Fruit fly (Drosophila melanogaster) whole organism, embryonic: ENCODE measurements around the gene CG14174.

Source experiments
- BEAF-32 ChIP-seq: fragments of 200-800 bp; sonication (Bioruptor generic); optimal IDR thresholded peaks from 3 replicates; lab custom pipeline; 2017; ENCODE audit warnings: missing biosample characterization, missing genetic modification characterization, mild to moderate bottlenecking, moderate library complexity, missing genetic modification reagents
- CG10431 ChIP-seq: fragments of 200-800 bp; sonication (Bioruptor generic); optimal IDR thresholded peaks from 3 replicates; lab custom pipeline; 2018; ENCODE audit warnings: missing biosample characterization, mild to moderate bottlenecking, missing genetic modification characterization
- CG12236 ChIP-seq: fragments of 200-800 bp; sonication (Bioruptor generic); optimal IDR thresholded peaks from 2 replicates; lab custom pipeline; 2016; ENCODE audit warnings: missing biosample characterization, missing genetic modification characterization
- CG12299 ChIP-seq: fragments of 200-800 bp; sonication (Bioruptor generic); optimal IDR thresholded peaks from 2 replicates; lab custom pipeline; 2018; ENCODE audit warnings: missing biosample characterization, mild to moderate bottlenecking, missing genetic modification characterization
- CG13424 ChIP-seq: fragments of 200-800 bp; sonication (Bioruptor generic); optimal IDR thresholded peaks from 2 replicates; lab custom pipeline; 2019; ENCODE audit warnings: missing biosample characterization, mild to moderate bottlenecking, missing genetic modification characterization, moderate library complexity
- CG14667 ChIP-seq: fragments of 200-800 bp; sonication (Bioruptor generic); IDR thresholded peaks from 2 replicates; pipeline ENCODE4 v1.3.6; 2022; ENCODE audit warnings: missing biosample characterization, missing genetic modification characterization
- CG15601 ChIP-seq: fragments of 200-800 bp; sonication (Bioruptor generic); optimal IDR thresholded peaks from 3 replicates; lab custom pipeline; 2019; ENCODE audit warnings: missing biosample characterization, mild to moderate bottlenecking, missing genetic modification characterization, moderate library complexity
- CG16863 ChIP-seq: fragments of 200-800 bp; sonication (Bioruptor generic); optimal IDR thresholded peaks from 3 replicates; lab custom pipeline; 2016; ENCODE audit warnings: missing biosample characterization, missing genetic modification characterization
- CG17359 ChIP-seq: fragments of 200-800 bp; sonication (Bioruptor generic); optimal IDR thresholded peaks from 3 replicates; lab custom pipeline; 2018; ENCODE audit warnings: missing biosample characterization, mild to moderate bottlenecking, missing genetic modification characterization, moderate library complexity
- CG17361 ChIP-seq: fragments of 200-800 bp; sonication (Bioruptor generic); IDR thresholded peaks from 3 replicates; pipeline ENCODE4 v1.3.6; 2022; ENCODE audit warnings: missing biosample characterization, missing genetic modification characterization
- CG17568 ChIP-seq: fragments of 200-800 bp; sonication (Bioruptor generic); optimal IDR thresholded peaks from 2 replicates; lab custom pipeline; 2018; ENCODE audit warnings: missing biosample characterization, mild to moderate bottlenecking, missing genetic modification characterization, moderate library complexity
- CG17802 ChIP-seq: fragments of 200-800 bp; sonication (Bioruptor generic); optimal IDR thresholded peaks from 2 replicates; lab custom pipeline; 2018; ENCODE audit warnings: missing biosample characterization, mild to moderate bottlenecking, missing genetic modification characterization, moderate library complexity
- CG17829 ChIP-seq: fragments of 200-800 bp; optimal IDR thresholded peaks from 2 replicates; lab custom pipeline; 2019; ENCODE audit warnings: missing biosample characterization, mild to moderate bottlenecking, missing genetic modification characterization, moderate library complexity
- CG18262 ChIP-seq: fragments of 200-800 bp; optimal IDR thresholded peaks from 3 replicates; lab custom pipeline; 2019; ENCODE audit warnings: missing biosample characterization, mild to moderate bottlenecking, missing genetic modification characterization, moderate library complexity
- CG18476 ChIP-seq: fragments of 200-800 bp; sonication (Bioruptor generic); optimal IDR thresholded peaks from 2 replicates; lab custom pipeline; 2016; ENCODE audit warnings: missing biosample characterization, mild to moderate bottlenecking, missing genetic modification characterization
- CG3995 ChIP-seq: fragments of 200-800 bp; sonication (Bioruptor generic); optimal IDR thresholded peaks from 3 replicates; lab custom pipeline; 2016; ENCODE audit warnings: missing biosample characterization, missing genetic modification characterization
- CG4424 ChIP-seq: fragments of 200-800 bp; sonication (Bioruptor generic); optimal IDR thresholded peaks from 3 replicates; lab custom pipeline; 2016; ENCODE audit warnings: missing biosample characterization, missing genetic modification characterization
- CG6175 ChIP-seq: fragments of 200-800 bp; sonication (Bioruptor generic); IDR thresholded peaks from 3 replicates; pipeline ENCODE4 v1.3.6; 2022; ENCODE audit warnings: missing biosample characterization, missing genetic modification characterization
- CG8478 ChIP-seq: fragments of >200 bp; optimal IDR thresholded peaks from 2 replicates; lab custom pipeline; 2018
- Chrac-16 ChIP-seq: fragments of 200-800 bp; sonication (Bioruptor generic); optimal IDR thresholded peaks from 3 replicates; lab custom pipeline; 2016; ENCODE audit warnings: missing biosample characterization, missing genetic modification characterization
- CkIIα-i1 ChIP-seq: fragments of 200-800 bp; sonication (Bioruptor generic); IDR thresholded peaks from 2 replicates; pipeline ENCODE4 v1.3.6; 2022; ENCODE audit warnings: missing biosample characterization, missing genetic modification characterization
- D19A ChIP-seq: fragments of 200-800 bp; optimal IDR thresholded peaks from 3 replicates; lab custom pipeline; 2019; ENCODE audit warnings: missing biosample characterization, mild to moderate bottlenecking, missing genetic modification characterization, moderate library complexity
- Doc3 ChIP-seq: fragments of 200-800 bp; sonication (Bioruptor generic); IDR thresholded peaks from 3 replicates; pipeline ENCODE4 v1.3.6; 2022; ENCODE audit warnings: missing biosample characterization, missing genetic modification characterization; ENCODE audit not compliant: partially characterized antibody
- ERR ChIP-seq: fragments of 200-800 bp; sonication (Bioruptor generic); optimal IDR thresholded peaks from 2 replicates; lab custom pipeline; 2016; ENCODE audit warnings: missing biosample characterization, missing genetic modification characterization
- Hmx ChIP-seq: fragments of 200-800 bp; sonication (Bioruptor generic); optimal IDR thresholded peaks from 2 replicates; lab custom pipeline; 2016; ENCODE audit warnings: missing biosample characterization, missing genetic modification characterization
- MTF-1 ChIP-seq: fragments of 200-800 bp; sonication (Bioruptor generic); optimal IDR thresholded peaks from 2 replicates; lab custom pipeline; 2018; ENCODE audit warnings: missing biosample characterization, mild to moderate bottlenecking, missing genetic modification characterization, borderline replicate concordance
- Myb ChIP-seq: fragments of 200-800 bp; sonication (Bioruptor generic); optimal IDR thresholded peaks from 2 replicates; lab custom pipeline; 2016; ENCODE audit warnings: missing biosample characterization, missing genetic modification characterization
- Oaz ChIP-seq: fragments of 200-800 bp; sonication (Bioruptor generic); IDR thresholded peaks from 2 replicates; pipeline ENCODE4 v1.3.6; 2022; ENCODE audit warnings: missing biosample characterization, missing genetic modification characterization
- Pdp1 ChIP-seq, 2 experiments: fragments of 200-800 bp; sonication (Bioruptor generic); optimal IDR thresholded peaks; 3 replicates each; lab custom pipeline; 2016; ENCODE audit warnings: missing biosample characterization in 2 of 2, missing genetic modification characterization in 2 of 2, mild to moderate bottlenecking in 1 of 2, moderate library complexity in 1 of 2
- Side ChIP-seq: fragments of 200-800 bp; sonication (Bioruptor generic); optimal IDR thresholded peaks from 2 replicates; lab custom pipeline; 2016; ENCODE audit warnings: missing biosample characterization, missing genetic modification characterization
- Six4 ChIP-seq: fragments of 200-800 bp; sonication (Bioruptor generic); optimal IDR thresholded peaks from 2 replicates; lab custom pipeline; 2016; ENCODE audit warnings: missing biosample characterization, missing genetic modification characterization
- Sox100B ChIP-seq: fragments of 200-800 bp; sonication (Bioruptor generic); optimal IDR thresholded peaks from 3 replicates; lab custom pipeline; 2018; ENCODE audit warnings: missing biosample characterization, mild to moderate bottlenecking, missing genetic modification characterization
- Sox102F ChIP-seq: fragments of 200-800 bp; sonication (Bioruptor generic); optimal IDR thresholded peaks from 2 replicates; lab custom pipeline; 2018; ENCODE audit warnings: missing biosample characterization, mild to moderate bottlenecking, missing genetic modification characterization, moderate library complexity
- ash1 ChIP-seq: fragments of 200-800 bp; sonication (Bioruptor generic); optimal IDR thresholded peaks from 2 replicates; lab custom pipeline; 2018; ENCODE audit warnings: missing biosample characterization, mild to moderate bottlenecking, missing genetic modification characterization
- ato ChIP-seq: fragments of 200-800 bp; sonication (Bioruptor generic); IDR thresholded peaks from 2 replicates; pipeline ENCODE4 v1.3.6; 2022; ENCODE audit warnings: missing biosample characterization, missing genetic modification characterization; ENCODE audit not compliant: partially characterized antibody
- cas ChIP-seq: fragments of 200-800 bp; sonication (Bioruptor generic); IDR thresholded peaks from 2 replicates; pipeline ENCODE4 v1.3.6; 2022; ENCODE audit warnings: missing biosample characterization, missing genetic modification characterization
- fu2 ChIP-seq: fragments of 200-800 bp; sonication (Bioruptor generic); optimal IDR thresholded peaks from 2 replicates; lab custom pipeline; 2016; ENCODE audit warnings: missing biosample characterization, missing genetic modification characterization
- gce ChIP-seq: fragments of 200-800 bp; sonication (Bioruptor generic); IDR thresholded peaks from 3 replicates; pipeline ENCODE4 v1.3.6; 2022; ENCODE audit warnings: missing biosample characterization, missing genetic modification characterization
- gem ChIP-seq: fragments of 200-800 bp; sonication (Bioruptor generic); optimal IDR thresholded peaks from 2 replicates; lab custom pipeline; 2019; ENCODE audit warnings: missing biosample characterization, mild to moderate bottlenecking, missing genetic modification characterization, moderate library complexity
- lab ChIP-seq: fragments of 200-800 bp; sonication (Bioruptor generic); optimal IDR thresholded peaks from 3 replicates; lab custom pipeline; 2017; ENCODE audit warnings: missing biosample characterization, missing genetic modification characterization, mild to moderate bottlenecking, moderate library complexity, missing genetic modification reagents
- lola ChIP-seq, 3 experiments: fragments of >200 bp in 2 of 3; fragments of 200-800 bp in 1 of 3; sonication (Bioruptor generic) in 1 of 3; optimal IDR thresholded peaks; 2 replicates each; lab custom pipeline; 2017 to 2019; ENCODE audit warnings: missing biosample characterization in 3 of 3, missing genetic modification characterization in 3 of 3, mild to moderate bottlenecking in 1 of 3, moderate library complexity in 1 of 3
- nmo ChIP-seq: fragments of 200-800 bp; sonication (Bioruptor generic); optimal IDR thresholded peaks from 2 replicates; lab custom pipeline; 2018; ENCODE audit warnings: missing biosample characterization, mild to moderate bottlenecking, missing genetic modification characterization, moderate library complexity
- pb ChIP-seq: fragments of 200-800 bp; sonication (Bioruptor generic); optimal IDR thresholded peaks from 3 replicates; lab custom pipeline; 2016; ENCODE audit warnings: missing biosample characterization, missing genetic modification characterization
- peb ChIP-seq: fragments of 200-800 bp; sonication (Bioruptor generic); IDR thresholded peaks from 2 replicates; pipeline ENCODE4 v1.3.6; 2022; ENCODE audit warnings: missing biosample characterization, missing genetic modification characterization
- pzg ChIP-seq: fragments of 200-800 bp; sonication (Bioruptor generic); optimal IDR thresholded peaks from 3 replicates; lab custom pipeline; 2018; ENCODE audit warnings: missing biosample characterization, mild to moderate bottlenecking, missing genetic modification characterization, moderate library complexity
- seq ChIP-seq: fragments of 200-800 bp; sonication (Bioruptor generic); IDR thresholded peaks from 2 replicates; pipeline ENCODE4 v1.3.6; 2022; ENCODE audit warnings: missing biosample characterization, missing genetic modification characterization
- so ChIP-seq: fragments of 200-800 bp; sonication (Bioruptor generic); IDR thresholded peaks from 3 replicates; pipeline ENCODE4 v1.3.6; 2022; ENCODE audit warnings: missing biosample characterization, missing genetic modification characterization
- sob ChIP-seq: fragments of 200-800 bp; sonication (Bioruptor generic); IDR thresholded peaks from 2 replicates; pipeline ENCODE4 v1.3.6; 2022; ENCODE audit warnings: missing biosample characterization, missing genetic modification characterization
- zen2 ChIP-seq: fragments of 200-800 bp; sonication (Bioruptor generic); IDR thresholded peaks from 3 replicates; pipeline ENCODE4 v1.3.6; 2022; ENCODE audit warnings: missing biosample characterization, missing genetic modification characterization; ENCODE audit not compliant: partially characterized antibody

CG14174 gene

dm6 chr3L:9713828-9714536 lies 5.1 kb upstream of the CG14174 start, which contains the start of gene vsg (continued):
- TF ChIP-seq nmo (GFP tag; lab: Kevin White, UChicago), result peak; percentile 90
- no peak for TF ChIP-seq Hmx
- peak; percentile 71 for TF ChIP-seq CG17359 (tag; lab: Kevin White, UChicago)
- peak; percentile 4 for TF ChIP-seq Sox100B (GFP tag; lab: Kevin White, UChicago)
- TF ChIP-seq zen2, result peak; percentile 81
- TF ChIP-seq CG15601 (tag; lab: Kevin White, UChicago), result peak; percentile 80
- TF ChIP-seq seq (GFP tag; lab: Robert Waterston, UW), result no peak; the same call in 1 of the 2 replicates
- no peak for TF ChIP-seq gce (GFP tag; lab: Robert Waterston, UW)
- peak; percentile 76 for TF ChIP-seq lab
- peak; percentile 49 for TF ChIP-seq CG10431 (GFP tag; lab: Kevin White, UChicago)
- peak in 1 of 3 experiments; percentile 91 for TF ChIP-seq lola (GFP tag; optimal IDR thresholded peaks at IDR 0.05; lab: Kevin White, UChicago)
- peak; percentile 59 for TF ChIP-seq Six4 (GFP tag; lab: Kevin White, UChicago)
- no peak for TF ChIP-seq CG6175 (GFP tag; lab: Robert Waterston, UW)
- peak; percentile 82 for TF ChIP-seq Sox102F (GFP tag; lab: Kevin White, UChicago)
- TF ChIP-seq CG17802 (tag; lab: Kevin White, UChicago), result no peak
- TF ChIP-seq Oaz (GFP tag; lab: Robert Waterston, UW), result no peak; the same call in 1 of the 2 replicates
- TF ChIP-seq ato (GFP tag; lab: Robert Waterston, UW), result peak; percentile 89
- peak; percentile 91 for TF ChIP-seq BEAF-32 (GFP tag; lab: Kevin White, UChicago)
- TF ChIP-seq pb (GFP tag; lab: Kevin White, UChicago), result no peak
- peak; percentile 55 for TF ChIP-seq Doc3 (GFP tag; lab: Robert Waterston, UW)
- TF ChIP-seq cas (GFP tag; lab: Robert Waterston, UW), result peak; percentile 29; the same call in 1 of the 2 replicates
- TF ChIP-seq ash1 (GFP tag; lab: Kevin White, UChicago), result no peak
- peak; percentile 48 for TF ChIP-seq CG3995 (GFP tag; lab: Kevin White, UChicago)
- TF ChIP-seq so, result no peak
- TF ChIP-seq Pdp1 (GFP tag; optimal IDR thresholded peaks at IDR 0.05; lab: Kevin White, UChicago), result peak; percentile 57 to 74
- peak; percentile 92 for TF ChIP-seq CG13424
- TF ChIP-seq CG16863 (GFP tag; lab: Kevin White, UChicago), result peak; percentile 74
- TF ChIP-seq CG12236 (GFP tag; lab: Kevin White, UChicago), result no peak
- TF ChIP-seq MTF-1, result no peak
- no peak for TF ChIP-seq CkIIα-i1 (GFP tag; lab: Robert Waterston, UW)
- TF ChIP-seq gem (tag; lab: Kevin White, UChicago), result peak; percentile 93
- TF ChIP-seq Myb (GFP tag; lab: Kevin White, UChicago), result peak; percentile 33
- no peak for TF ChIP-seq fu2
- TF ChIP-seq CG14667 (GFP tag; lab: Robert Waterston, UW), result peak; percentile 63
- TF ChIP-seq CG4424 (GFP tag; lab: Kevin White, UChicago), result peak; percentile 73
- TF ChIP-seq ERR, result no peak
- peak; percentile 61 for TF ChIP-seq pzg
- peak; percentile 90 for TF ChIP-seq CG18262 (tag; lab: Kevin White, UChicago)
- peak; percentile 74 for TF ChIP-seq Chrac-16 (GFP tag; lab: Kevin White, UChicago)
- TF ChIP-seq CG18476 (GFP tag; lab: Kevin White, UChicago), result peak; percentile 75
- TF ChIP-seq D19A (tag; lab: Kevin White, UChicago), result peak; percentile 78
- peak; percentile 79 for TF ChIP-seq sob (GFP tag; lab: Robert Waterston, UW)
- TF ChIP-seq Side, result peak; percentile 13
- TF ChIP-seq CG17568, result no peak
- no peak for TF ChIP-seq CG8478 (lab: Kevin White, UChicago)
- TF ChIP-seq CG12299 (tag; lab: Kevin White, UChicago), result peak; percentile 29
- peak; percentile 85 for TF ChIP-seq CG17829 (tag; lab: Kevin White, UChicago)
- 0 out of 2 replicates have a peak, but pooled peaks have one; percentile 16 for TF ChIP-seq peb (GFP tag; lab: Robert Waterston, UW)
- TF ChIP-seq CG17361, result peak; percentile 97
